Worm (Caenorhabditis elegans) whole organism, young adult: ENCODE data around the gene F43G6.4.

ENCODE experiments used
- B0035.1 ChIP-seq: sonication (generic microtip); optimal IDR thresholded peaks from 2 replicates; lab custom pipeline; 2016; ENCODE audit warnings: missing genetic modification characterization, mild to moderate bottlenecking, missing compliant biosample characterization, missing genotype, missing genetic modification reagents
- B0261.1 ChIP-seq: sonication (generic microtip); optimal IDR thresholded peaks from 2 replicates; lab custom pipeline; 2016; ENCODE audit warnings: mild to moderate bottlenecking, missing genetic modification characterization, moderate library complexity, missing compliant biosample characterization
- F10E7.11 ChIP-seq: sonication (generic microtip); optimal IDR thresholded peaks from 2 replicates; lab custom pipeline; 2017; ENCODE audit warnings: mild to moderate bottlenecking, missing genetic modification characterization, moderate library complexity, missing compliant biosample characterization
- F55B11.4 ChIP-seq: sonication (generic microtip); optimal IDR thresholded peaks from 2 replicates; lab custom pipeline; 2016; ENCODE audit warnings: missing compliant biosample characterization, missing genetic modification characterization, borderline replicate concordance; ENCODE audit not compliant: insufficient read depth
- F57A8.1 ChIP-seq: fragments of 200-800 bp; sonication (Bioruptor generic); optimal IDR thresholded peaks from 2 replicates; lab custom pipeline; 2018; ENCODE audit warnings: mild to moderate bottlenecking, missing genetic modification characterization, moderate library complexity, missing compliant biosample characterization
- T26A5.8 ChIP-seq: sonication (generic microtip); optimal IDR thresholded peaks from 2 replicates; lab custom pipeline; 2016; ENCODE audit warnings: missing genetic modification characterization, missing compliant biosample characterization
- Y53G8AR.9 ChIP-seq: fragments of 200-800 bp; sonication (Bioruptor generic); conservative IDR thresholded peaks from 2 replicates; pipeline ENCODE4 v1.3.6; 2022; ENCODE audit warnings: missing genetic modification reagents, missing genetic modification characterization, missing compliant biosample characterization
- Y95B8A.8 ChIP-seq: fragments of 200-800 bp; sonication (Bioruptor generic); IDR thresholded peaks from 2 replicates; pipeline ENCODE4 v1.3.6; 2022; ENCODE audit warnings: missing genetic modification reagents, missing genetic modification characterization, missing compliant biosample characterization
- ama-1 ChIP-seq, 3 experiments: fragments of 150-350 bp in 1 of 3; sonication (generic microtip) in 2 of 3; optimal IDR thresholded peaks; 2 replicates each; lab custom pipeline; 2014 to 2018; ENCODE audit warnings: missing biosample characterization in 2 of 3, missing genetic modification characterization in 2 of 3, missing genetic modification reagents in 2 of 3
- athp-1 ChIP-seq: sonication (generic microtip); optimal IDR thresholded peaks from 2 replicates; lab custom pipeline; 2017; ENCODE audit warnings: mild to moderate bottlenecking, missing genetic modification characterization, missing compliant biosample characterization
- cebp-1 ChIP-seq, 2 experiments: fragments of 200-800 bp in 1 of 2; sonication (Bioruptor generic) in 1 of 2; sonication (generic microtip) in 1 of 2; IDR thresholded peaks in 1 of 2; optimal IDR thresholded peaks in 1 of 2; 2 replicates each; pipeline versions ENCODE4 v1.3.6 to Lab custom; 2017 to 2022; ENCODE audit warnings: missing compliant biosample characterization in 2 of 2, missing genetic modification characterization in 2 of 2, mild to moderate bottlenecking in 1 of 2, missing genetic modification reagents in 1 of 2, moderate library complexity in 1 of 2
- chd-7 ChIP-seq: sonication (generic microtip); optimal IDR thresholded peaks from 2 replicates; lab custom pipeline; 2016; ENCODE audit warnings: mild to moderate bottlenecking, missing genetic modification characterization, moderate library complexity, missing compliant biosample characterization
- die-1 ChIP-seq: sonication (generic microtip); optimal IDR thresholded peaks from 2 replicates; lab custom pipeline; 2016; ENCODE audit warnings: missing genotype, mild to moderate bottlenecking, missing genetic modification characterization, missing compliant biosample characterization
- dpl-1 ChIP-seq: fragments of 150-350 bp; optimal IDR thresholded peaks from 2 replicates; lab custom pipeline; 2014; ENCODE audit warnings: missing biosample characterization, missing genetic modification reagents, missing genetic modification characterization
- efl-1 ChIP-seq: fragments of 150-350 bp; optimal IDR thresholded peaks from 2 replicates; lab custom pipeline; 2014; ENCODE audit warnings: missing biosample characterization, missing genetic modification reagents, missing genetic modification characterization
- egl-44 ChIP-seq: fragments of 200-800 bp; sonication (Bioruptor generic); IDR thresholded peaks from 2 replicates; pipeline ENCODE4 v1.3.6; 2022; ENCODE audit warnings: missing genetic modification reagents, missing genetic modification characterization, missing compliant biosample characterization
- ets-4 ChIP-seq: fragments of 200-800 bp; sonication (Bioruptor generic); optimal IDR thresholded peaks from 2 replicates; lab custom pipeline; 2018; ENCODE audit warnings: mild to moderate bottlenecking, missing genetic modification characterization, missing compliant biosample characterization
- fkh-3 ChIP-seq: sonication (generic microtip); optimal IDR thresholded peaks from 2 replicates; lab custom pipeline; 2016; ENCODE audit warnings: mild to moderate bottlenecking, missing genetic modification characterization, missing compliant biosample characterization
- gei-17 ChIP-seq: fragments of 200-800 bp; sonication (Bioruptor generic); optimal IDR thresholded peaks from 2 replicates; lab custom pipeline; 2018; ENCODE audit warnings: mild to moderate bottlenecking, missing genetic modification characterization, missing compliant biosample characterization
- hmg-20 ChIP-seq: fragments of 200-800 bp; sonication (Bioruptor generic); IDR thresholded peaks from 2 replicates; pipeline ENCODE4 v1.3.6; 2022; ENCODE audit warnings: missing genetic modification reagents, missing genetic modification characterization, missing compliant biosample characterization
- lsy-27 ChIP-seq: sonication (generic microtip); optimal IDR thresholded peaks from 2 replicates; lab custom pipeline; 2017; ENCODE audit warnings: missing genetic modification characterization, mild to moderate bottlenecking, missing compliant biosample characterization, antibody characterized with exemption, missing genotype, borderline replicate concordance; ENCODE audit not compliant: insufficient read depth
- madf-6 ChIP-seq: fragments of 200-800 bp; sonication (Bioruptor generic); IDR thresholded peaks from 2 replicates; pipeline ENCODE4 v1.3.6; 2022; ENCODE audit warnings: missing genetic modification reagents, missing genetic modification characterization, missing compliant biosample characterization
- mxl-1 ChIP-seq: sonication (generic microtip); optimal IDR thresholded peaks from 2 replicates; lab custom pipeline; 2016; ENCODE audit warnings: missing genetic modification characterization, missing compliant biosample characterization
- nfya-1 ChIP-seq: sonication (generic microtip); optimal IDR thresholded peaks from 2 replicates; lab custom pipeline; 2017; ENCODE audit warnings: antibody characterized with exemption, missing compliant biosample characterization, missing genetic modification characterization, borderline replicate concordance; ENCODE audit not compliant: insufficient read depth
- nhr-120 ChIP-seq: fragments of 200-800 bp; sonication (Bioruptor generic); IDR thresholded peaks from 2 replicates; pipeline ENCODE4 v1.3.6; 2022; ENCODE audit warnings: missing genetic modification characterization, missing compliant biosample characterization
- pha-4 ChIP-seq: fragments of 150-350 bp; sonication (generic microtip); optimal IDR thresholded peaks from 2 replicates; lab custom pipeline; 2014; ENCODE audit warnings: missing biosample characterization, missing genetic modification reagents, missing genetic modification characterization
- repo-1 ChIP-seq: sonication (generic microtip); optimal IDR thresholded peaks from 2 replicates; lab custom pipeline; 2017; ENCODE audit warnings: mild to moderate bottlenecking, missing genetic modification characterization, missing compliant biosample characterization
- rpc-1 ChIP-seq, 2 experiments: fragments of 150-350 bp in 1 of 2; sonication (generic microtip) in 1 of 2; optimal IDR thresholded peaks; 2 replicates each; lab custom pipeline; 2014 to 2018; ENCODE audit warnings: missing biosample characterization in 1 of 2, missing genetic modification characterization in 1 of 2, missing genetic modification reagents in 1 of 2, missing genotype in 1 of 2
- snpc-1.1 ChIP-seq: sonication (generic microtip); optimal IDR thresholded peaks from 2 replicates; lab custom pipeline; 2017; ENCODE audit warnings: missing genetic modification characterization, mild to moderate bottlenecking, missing compliant biosample characterization, antibody characterized with exemption, moderate library complexity, missing genotype, missing genetic modification reagents; ENCODE audit not compliant: insufficient read depth
- snpc-4 ChIP-seq, 5 experiments: fragments of 150-350 bp in 1 of 5; sonication (generic microtip) in 4 of 5; optimal IDR thresholded peaks; 2 replicates each; lab custom pipeline; 2014 to 2018; ENCODE audit warnings: missing genetic modification characterization in 5 of 5, missing biosample characterization in 3 of 5, antibody characterized with exemption in 2 of 5, mild to moderate bottlenecking in 2 of 5, missing compliant biosample characterization in 2 of 5, missing genotype in 2 of 5, moderate library complexity in 2 of 5, missing genetic modification reagents in 1 of 5
- tbp1 ChIP-seq: fragments of 200-800 bp; sonication (Bioruptor generic); optimal IDR thresholded peaks from 2 replicates; lab custom pipeline; 2018; ENCODE audit warnings: mild to moderate bottlenecking, missing genetic modification characterization, missing compliant biosample characterization
- tlf-1 ChIP-seq: fragments of 200-800 bp; sonication (Bioruptor generic); optimal IDR thresholded peaks from 2 replicates; lab custom pipeline; 2018; ENCODE audit warnings: mild to moderate bottlenecking, missing genetic modification characterization, missing compliant biosample characterization
- unc-62 ChIP-seq: fragments of 150-350 bp; optimal IDR thresholded peaks from 2 replicates; lab custom pipeline; 2014; ENCODE audit warnings: missing biosample characterization, missing genetic modification reagents, missing genetic modification characterization
- zfh-2 ChIP-seq: fragments of 200-800 bp; sonication (Bioruptor generic); conservative IDR thresholded peaks from 2 replicates; pipeline ENCODE4 v1.3.6; 2022; ENCODE audit warnings: missing genetic modification reagents, missing genetic modification characterization, missing compliant biosample characterization
- ztf-18 ChIP-seq: sonication (generic microtip); optimal IDR thresholded peaks from 2 replicates; lab custom pipeline; 2016; ENCODE audit warnings: missing genotype, mild to moderate bottlenecking, missing genetic modification characterization, missing compliant biosample characterization
- ztf-26 ChIP-seq: sonication (generic microtip); optimal IDR thresholded peaks from 2 replicates; lab custom pipeline; 2017; ENCODE audit warnings: missing genetic modification characterization, missing compliant biosample characterization
- ztf-28 ChIP-seq: fragments of 200-800 bp; sonication (Bioruptor generic); IDR thresholded peaks from 2 replicates; pipeline ENCODE4 v1.3.6; 2022; ENCODE audit warnings: missing genetic modification reagents, missing genetic modification characterization, missing compliant biosample characterization

The F43G6.4 gene

DNA sequence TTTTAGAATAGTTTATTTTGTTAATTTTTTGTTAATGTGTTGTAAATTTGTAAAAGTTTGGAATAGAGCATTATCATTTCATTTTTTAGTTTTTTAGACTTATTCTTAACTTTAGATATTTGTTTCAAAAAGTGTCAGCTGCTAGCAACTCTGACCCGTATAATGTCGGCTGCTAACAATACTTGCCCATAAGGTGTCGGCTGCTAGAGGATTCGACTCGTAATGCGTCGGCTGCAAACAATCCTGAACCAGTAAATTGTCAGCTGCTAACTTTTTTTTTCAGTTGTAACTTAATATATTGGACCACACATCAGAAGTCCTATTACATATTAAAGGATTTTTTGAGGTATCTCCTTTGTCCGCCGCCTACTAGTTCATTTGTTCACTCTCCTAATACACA, 52.2 kb downstream of the F43G6.4 start:
- TF ChIP-seq B0261.1 (tag; lab: Kevin White, UChicago) = no peak
- TF ChIP-seq snpc-4 (GFP tag; optimal IDR thresholded peaks at IDR 0.05; lab: Kevin White, UChicago) = peak; percentile 27
- peak in 3 of 4 experiments; percentile 37 to 78 (median 67) for TF ChIP-seq snpc-4 (tag; optimal IDR thresholded peaks at IDR 0.05; lab: Kevin White, UChicago)
- peak; percentile 34 for TF ChIP-seq snpc-1.1 (tag; lab: Kevin White, UChicago)
- TF ChIP-seq ztf-26 (tag; lab: Kevin White, UChicago) = no peak
- TF ChIP-seq, all 124 proteins: peak for 2

DNA sequence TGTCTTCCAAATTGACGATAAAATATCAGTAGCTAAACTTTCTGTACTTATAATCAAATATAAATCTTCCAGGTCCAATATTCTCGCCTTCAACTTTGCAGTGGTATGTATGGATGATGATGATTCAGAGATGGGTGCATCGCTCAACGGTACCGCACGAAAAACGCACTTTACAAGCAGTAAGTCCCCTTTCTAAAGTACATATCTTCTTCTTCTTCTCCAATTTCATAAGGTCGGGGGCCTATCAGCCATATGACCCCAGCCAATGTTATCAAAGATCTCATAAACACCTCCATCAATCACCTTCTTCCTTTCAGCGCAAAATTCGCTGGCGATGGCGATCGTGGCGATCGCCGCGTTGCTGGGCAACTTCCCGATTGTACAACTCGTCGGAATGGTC, 52.9 kb downstream of the F43G6.4 start:
- TF ChIP-seq B0261.1 (tag; lab: Kevin White, UChicago) (no peak), ztf-28 (GFP tag; lab: Robert Waterston, UW) (no peak), ztf-18 (tag; lab: Kevin White, UChicago) (no peak), rpc-1 (optimal IDR thresholded peaks at IDR 0.05; lab: Kevin White, UChicago) (no peak), rpc-1 (tag; optimal IDR thresholded peaks at IDR 0.05; lab: Kevin White, UChicago) (no peak), mxl-1 (tag; lab: Kevin White, UChicago) (no peak), Y53G8AR.9 (GFP tag; lab: Robert Waterston, UW) (0 out of 2 replicates have a peak, but pooled peaks have one; percentile 26)
- TF ChIP-seq, all 124 proteins: peak for 1

DNA sequence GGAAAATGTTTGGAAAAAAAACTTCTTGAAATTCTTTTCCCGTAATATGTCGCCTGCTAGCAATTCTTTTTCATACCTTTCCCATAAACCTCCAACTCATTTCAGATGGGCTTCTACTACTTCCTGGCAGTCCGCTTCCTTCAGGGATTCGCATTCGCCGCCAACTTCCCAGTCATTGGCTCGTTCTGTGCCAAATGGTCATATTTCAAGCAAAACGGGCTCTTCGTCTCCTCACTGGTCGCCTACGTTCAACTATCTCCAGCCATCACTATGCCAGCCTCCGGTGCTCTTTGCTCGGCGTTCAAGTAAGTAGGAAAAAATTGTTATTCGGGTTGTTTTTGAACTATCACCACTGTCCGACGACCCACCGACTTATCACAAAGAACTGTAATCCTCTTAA, 53.5 kb downstream of the F43G6.4 start:
- TF ChIP-seq Y53G8AR.9 (GFP tag; lab: Robert Waterston, UW) (0 out of 2 replicates have a peak, but pooled peaks have one; percentile 20), cebp-1 (GFP tag; IDR thresholded peaks at IDR 0.05; lab: Robert Waterston, UW) (no peak), cebp-1 (tag; optimal IDR thresholded peaks at IDR 0.05; lab: Kevin White, UChicago) (no peak), tlf-1 (GFP tag; lab: Kevin White, UChicago) (no peak)
- TF ChIP-seq, all 124 proteins: peak for 1

DNA sequence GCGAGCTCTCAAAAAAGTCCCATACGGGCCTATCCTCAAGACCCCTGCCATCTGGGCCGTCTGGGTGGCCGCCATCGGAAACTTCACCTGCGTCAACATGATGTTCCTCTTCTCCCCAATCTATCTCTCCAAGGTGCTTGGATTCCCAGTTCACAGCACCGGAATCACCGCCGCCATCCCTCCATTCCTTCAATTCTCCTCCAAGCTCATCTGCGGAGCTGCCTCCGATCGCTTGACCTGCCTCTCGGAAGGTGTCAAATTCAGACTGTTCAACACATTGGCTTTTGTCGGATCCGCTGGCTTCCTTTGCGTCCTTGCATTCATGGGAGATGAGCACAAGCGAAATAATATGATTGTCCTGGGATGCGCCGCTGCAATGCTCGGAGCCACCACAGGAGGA, 54.4 kb downstream of the F43G6.4 start:
- no peak for TF ChIP-seq tbp1 (GFP tag; lab: Kevin White, UChicago)
- peak; percentile 76 for TF ChIP-seq zfh-2 (GFP tag; lab: Robert Waterston, UW)

DNA sequence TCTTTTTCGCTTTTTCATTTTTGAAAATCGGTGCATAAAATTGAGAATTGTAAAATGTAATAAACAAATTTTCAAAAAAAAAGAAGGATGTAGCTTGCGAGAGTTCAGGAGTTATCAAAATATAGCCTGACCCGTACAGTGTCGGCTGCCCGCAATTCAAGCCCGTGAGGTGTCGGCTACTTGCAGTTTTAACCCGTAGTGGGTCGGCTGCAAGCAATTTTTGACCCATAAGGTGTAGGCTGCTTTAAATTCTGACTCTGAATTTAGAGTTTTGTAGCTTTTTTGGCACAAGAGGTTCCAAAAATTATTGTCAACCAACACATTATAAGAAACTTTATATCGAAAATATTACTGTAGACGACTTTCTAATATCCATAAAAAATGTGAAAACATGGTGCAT, 55.4 kb downstream of the F43G6.4 start:
- no peak for TF ChIP-seq repo-1 (tag; lab: Kevin White, UChicago)
- TF ChIP-seq Y95B8A.8 (GFP tag; lab: Robert Waterston, UW) = 0 out of 2 replicates have a peak, but pooled peaks have one; percentile 29
- no peak for TF ChIP-seq B0035.1 (tag; lab: Kevin White, UChicago)
- peak; percentile 22 for TF ChIP-seq ama-1 (optimal IDR thresholded peaks at IDR 0.05; lab: Kevin White, UChicago)
- no peak for TF ChIP-seq ama-1 (GFP tag; optimal IDR thresholded peaks at IDR 0.05; lab: Kevin White, UChicago)
- TF ChIP-seq snpc-4 (GFP tag; optimal IDR thresholded peaks at IDR 0.05; lab: Kevin White, UChicago) = no peak
- TF ChIP-seq snpc-4 (tag; optimal IDR thresholded peaks at IDR 0.05; lab: Kevin White, UChicago) = peak; percentile 70 to 77 (median 75)
- no peak for TF ChIP-seq ets-4 (GFP tag; lab: Kevin White, UChicago)
- TF ChIP-seq ztf-28 (GFP tag; lab: Robert Waterston, UW) = no peak
- no peak for TF ChIP-seq T26A5.8 (tag; lab: Kevin White, UChicago)
- TF ChIP-seq nhr-120 (GFP tag; lab: Robert Waterston, UW) = no peak
- TF ChIP-seq rpc-1 (optimal IDR thresholded peaks at IDR 0.05; lab: Kevin White, UChicago) = no peak
- TF ChIP-seq rpc-1 (tag; optimal IDR thresholded peaks at IDR 0.05; lab: Kevin White, UChicago) = no peak
- TF ChIP-seq pha-4 (tag; lab: Kevin White, UChicago) = no peak
- no peak for TF ChIP-seq ztf-18 (tag; lab: Kevin White, UChicago)
- no peak for TF ChIP-seq F55B11.4 (tag; lab: Kevin White, UChicago)
- TF ChIP-seq dpl-1 (GFP tag; lab: Kevin White, UChicago) = no peak
- TF ChIP-seq fkh-3 = no peak
- TF ChIP-seq nfya-1 (tag; lab: Kevin White, UChicago) = no peak
- no peak for TF ChIP-seq cebp-1 (GFP tag; IDR thresholded peaks at IDR 0.05; lab: Robert Waterston, UW)
- no peak for TF ChIP-seq cebp-1 (tag; optimal IDR thresholded peaks at IDR 0.05; lab: Kevin White, UChicago)
- no peak for TF ChIP-seq chd-7
- no peak for TF ChIP-seq hmg-20
- TF ChIP-seq F57A8.1 = no peak
- no peak for TF ChIP-seq F10E7.11 (tag; lab: Kevin White, UChicago)
- TF ChIP-seq athp-1 = no peak
- TF ChIP-seq gei-17 = no peak
- TF ChIP-seq madf-6 (GFP tag; lab: Robert Waterston, UW) = no peak
- no peak for TF ChIP-seq egl-44 (GFP tag; lab: Robert Waterston, UW)
- no peak for TF ChIP-seq lsy-27 (tag; lab: Kevin White, UChicago)
- TF ChIP-seq unc-62 (GFP tag; lab: Kevin White, UChicago) = no peak
- TF ChIP-seq die-1 (tag; lab: Kevin White, UChicago) = no peak
- no peak for TF ChIP-seq efl-1 (GFP tag; lab: Kevin White, UChicago)
